Worm (Caenorhabditis elegans) whole organism, midembryonic: ENCODE data around the gene cox-6A.

Experiments
- T22C8.4 ChIP-seq: fragments of 200-800 bp; sonication (Bioruptor generic); IDR thresholded peaks from 2 replicates; pipeline ENCODE4 v1.3.6; 2022; ENCODE audit warnings: missing genetic modification characterization, missing compliant biosample characterization
- cog-1 ChIP-seq: sonication (generic microtip); optimal IDR thresholded peaks from 2 replicates; lab custom pipeline; 2016; ENCODE audit warnings: missing genetic modification characterization, missing compliant biosample characterization
- flt-1 ChIP-seq: fragments of 200-800 bp; sonication (Bioruptor generic); IDR thresholded peaks from 2 replicates; pipeline ENCODE4 v1.3.6; 2022; ENCODE audit warnings: missing genetic modification characterization, missing compliant biosample characterization
- klf-2 ChIP-seq: fragments of 200-800 bp; sonication (Bioruptor generic); conservative IDR thresholded peaks from 2 replicates; pipeline ENCODE4 v1.3.6; 2022; ENCODE audit warnings: missing genetic modification reagents, missing genetic modification characterization, missing compliant biosample characterization
- med-1 ChIP-seq: sonication (generic microtip); optimal IDR thresholded peaks from 2 replicates; lab custom pipeline; 2017; ENCODE audit warnings: missing genetic modification characterization, mild to moderate bottlenecking, missing compliant biosample characterization, antibody characterized with exemption, missing genetic modification reagents; ENCODE audit not compliant: insufficient read depth
- ref-1 ChIP-seq: fragments of 200-800 bp; sonication (Bioruptor generic); conservative IDR thresholded peaks from 2 replicates; pipeline ENCODE4 v1.3.6; 2022; ENCODE audit warnings: missing genetic modification reagents, missing genetic modification characterization, missing compliant biosample characterization
- tab-1 ChIP-seq: fragments of 200-800 bp; sonication (Bioruptor generic); IDR thresholded peaks from 2 replicates; pipeline ENCODE4 v1.3.6; 2022; ENCODE audit warnings: missing genetic modification characterization, missing compliant biosample characterization
- ztf-23 ChIP-seq: fragments of 200-800 bp; sonication (Bioruptor generic); IDR thresholded peaks from 2 replicates; pipeline ENCODE4 v1.3.6; 2022; ENCODE audit warnings: missing genetic modification reagents, missing genetic modification characterization, missing compliant biosample characterization
- ztf-29 ChIP-seq: fragments of 200-800 bp; sonication (Bioruptor generic); IDR thresholded peaks from 2 replicates; pipeline ENCODE4 v1.3.6; 2022; ENCODE audit warnings: missing genetic modification reagents, missing genetic modification characterization, missing compliant biosample characterization

DNA sequence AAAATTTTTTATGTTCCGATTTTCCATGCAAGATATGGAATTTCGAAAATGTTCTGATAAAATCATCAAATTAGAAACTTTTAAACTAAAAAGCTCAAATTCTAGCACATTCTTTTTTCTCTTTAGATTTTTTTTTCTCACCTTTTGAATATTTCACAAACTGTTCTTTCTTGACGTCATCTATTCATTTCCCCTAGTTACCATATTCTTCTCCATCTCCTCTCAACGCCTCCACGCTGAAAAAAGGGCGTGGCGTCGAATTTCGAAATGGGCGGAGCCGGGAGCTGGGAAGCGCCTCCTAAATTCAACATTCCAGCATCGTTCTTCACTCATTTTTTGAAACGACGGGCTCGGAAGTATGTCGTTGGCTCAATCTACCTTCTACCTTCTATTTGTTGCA is 39.4 kb upstream of the cox-6A start, which contains the start of gene nlp-43:
- TF ChIP-seq klf-2 (GFP tag; lab: Robert Waterston, UW) (no peak), cog-1 (tag; lab: Kevin White, UChicago) (no peak), flt-1 (GFP tag; lab: Robert Waterston, UW) (no peak), ztf-23 (GFP tag; lab: Robert Waterston, UW) (no peak), tab-1 (GFP tag; lab: Robert Waterston, UW) (no peak), med-1 (no peak), ztf-29 (GFP tag; lab: Robert Waterston, UW) (no peak), T22C8.4 (GFP tag; lab: Robert Waterston, UW) (no peak), ref-1 (GFP tag; lab: Robert Waterston, UW) (no peak)
